Worm (Caenorhabditis elegans) whole organism, L2 larva: Measurements from ENCODE around the gene exh-1.

Experiments
- C34F6.9 ChIP-seq: fragments of 150-350 bp; optimal IDR thresholded peaks from 2 replicates; lab custom pipeline; 2014; ENCODE audit warnings: missing biosample characterization, missing genetic modification characterization
- R02D3.7 ChIP-seq: fragments of 150-350 bp; optimal IDR thresholded peaks from 2 replicates; lab custom pipeline; 2014; ENCODE audit warnings: missing biosample characterization, missing genetic modification characterization
- ZK546.5 ChIP-seq: sonication (generic microtip); optimal IDR thresholded peaks from 2 replicates; lab custom pipeline; 2017; ENCODE audit warnings: missing biosample characterization, missing genetic modification characterization
- alr-1 ChIP-seq: fragments of 150-350 bp; optimal IDR thresholded peaks from 2 replicates; lab custom pipeline; 2014; ENCODE audit warnings: missing biosample characterization, missing genetic modification characterization
- ama-1 ChIP-seq: fragments of 150-350 bp; optimal IDR thresholded peaks from 2 replicates; lab custom pipeline; 2018; ENCODE audit warnings: inconsistent platforms
- ceh-82 ChIP-seq: fragments of 150-350 bp; optimal IDR thresholded peaks from 2 replicates; lab custom pipeline; 2014; ENCODE audit warnings: missing biosample characterization, missing genetic modification characterization
- dmd-4 ChIP-seq: sonication (generic microtip); optimal IDR thresholded peaks from 2 replicates; lab custom pipeline; 2017; ENCODE audit warnings: missing biosample characterization, missing genetic modification characterization
- elt-3 ChIP-seq: sonication (generic microtip); optimal IDR thresholded peaks from 2 replicates; lab custom pipeline; 2017; ENCODE audit warnings: missing biosample characterization, missing genetic modification characterization
- lsy-2 ChIP-seq, 2 experiments: fragments of 150-350 bp in 1 of 2; sonication (generic microtip) in 1 of 2; optimal IDR thresholded peaks; 2 replicates each; lab custom pipeline; 2014 to 2017; ENCODE audit warnings: missing biosample characterization in 2 of 2, missing genetic modification characterization in 2 of 2
- skn-1 ChIP-seq: sonication (generic microtip); optimal IDR thresholded peaks from 2 replicates; lab custom pipeline; 2017; ENCODE audit warnings: missing biosample characterization, missing genetic modification characterization
- unc-62 ChIP-seq: fragments of 150-350 bp; optimal IDR thresholded peaks from 2 replicates; lab custom pipeline; 2014; ENCODE audit warnings: missing biosample characterization, missing genetic modification reagents, missing genetic modification characterization
- zag-1 ChIP-seq: fragments of 150-350 bp; optimal IDR thresholded peaks from 2 replicates; lab custom pipeline; 2014; ENCODE audit warnings: missing biosample characterization, missing genetic modification characterization
- ztf-11 ChIP-seq: sonication (generic microtip); optimal IDR thresholded peaks from 2 replicates; lab custom pipeline; 2017; ENCODE audit warnings: missing biosample characterization, missing genetic modification characterization

DNA sequence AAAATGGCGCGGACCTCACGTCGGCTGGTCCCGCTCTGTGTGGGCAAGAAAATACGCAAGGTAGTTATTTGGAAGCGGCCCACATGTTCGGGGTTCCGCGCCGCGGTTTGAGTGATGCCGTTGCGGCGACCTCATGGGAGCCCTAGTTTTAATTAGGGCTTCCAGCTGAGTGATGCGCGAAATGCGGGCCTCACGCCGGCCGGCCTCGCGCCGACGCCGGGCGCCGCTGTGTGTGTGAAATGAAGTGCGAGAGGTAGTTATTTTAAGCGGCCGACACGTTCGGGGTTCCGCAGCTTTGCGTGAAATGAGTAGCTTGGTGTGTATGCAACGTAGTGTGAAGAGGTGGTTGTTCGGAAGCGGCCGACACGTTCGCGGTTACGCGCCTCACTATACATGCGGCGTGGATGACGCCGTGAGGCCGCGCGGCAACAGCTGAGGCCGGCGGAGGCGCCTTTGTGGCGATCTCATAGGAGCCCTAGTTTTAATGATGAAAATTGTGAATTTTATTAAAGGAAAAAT lies 6.9 kb upstream of the exh-1 start:
- TF ChIP-seq ama-1 (lab: Kevin White, UChicago) = no peak
- no peak for TF ChIP-seq ceh-82 (tag; lab: Kevin White, UChicago)
- TF ChIP-seq ztf-11 = no peak
- no peak for TF ChIP-seq dmd-4 (tag; lab: Kevin White, UChicago)
- no peak for TF ChIP-seq unc-62 (GFP tag; lab: Kevin White, UChicago)
- TF ChIP-seq R02D3.7 = no peak
- TF ChIP-seq alr-1 (tag; lab: Kevin White, UChicago) = no peak
- no peak for TF ChIP-seq C34F6.9 (tag; lab: Kevin White, UChicago)
- no peak for TF ChIP-seq lsy-2 (tag; optimal IDR thresholded peaks at IDR 0.05; lab: Kevin White, UChicago)
- TF ChIP-seq elt-3 (tag; lab: Kevin White, UChicago) = no peak
- no peak for TF ChIP-seq ZK546.5 (tag; lab: Kevin White, UChicago)
- TF ChIP-seq zag-1 (tag; lab: Kevin White, UChicago) = no peak
- TF ChIP-seq skn-1 (tag; lab: Kevin White, UChicago) = no peak
